Worm (Caenorhabditis elegans) whole organism, mixed stage, embryonic: ENCODE results near the gene rps-25.

Source experiments
- M03D4.4 ChIP-seq: sonication (generic microtip); optimal IDR thresholded peaks from 2 replicates; lab custom pipeline; 2017; ENCODE audit warnings: mild to moderate bottlenecking, missing genetic modification characterization, missing compliant biosample characterization
- bed-3 ChIP-seq: fragments of 200-800 bp; sonication (Bioruptor generic); optimal IDR thresholded peaks from 3 replicates; lab custom pipeline; 2018; ENCODE audit warnings: mild to moderate bottlenecking, missing genetic modification characterization, moderate library complexity, missing compliant biosample characterization
- blmp-1 ChIP-seq: fragments of 150-350 bp; optimal IDR thresholded peaks from 2 replicates; lab custom pipeline; 2014; ENCODE audit warnings: missing biosample characterization, missing genetic modification characterization
- ceh-39 ChIP-seq: fragments of 150-350 bp; optimal IDR thresholded peaks from 2 replicates; lab custom pipeline; 2014; ENCODE audit warnings: missing biosample characterization, missing genetic modification characterization
- ceh-43 ChIP-seq: fragments of 200-800 bp; sonication (Bioruptor generic); optimal IDR thresholded peaks from 2 replicates; lab custom pipeline; 2018; ENCODE audit warnings: mild to moderate bottlenecking, missing genetic modification characterization, moderate library complexity, missing compliant biosample characterization
- ceh-83 ChIP-seq: fragments of 200-800 bp; sonication (Bioruptor generic); optimal IDR thresholded peaks from 2 replicates; lab custom pipeline; 2018; ENCODE audit warnings: mild to moderate bottlenecking, missing genetic modification characterization, missing compliant biosample characterization
- ces-1 ChIP-seq: fragments of 150-350 bp; optimal IDR thresholded peaks from 2 replicates; lab custom pipeline; 2014; ENCODE audit warnings: missing biosample characterization, missing genetic modification reagents, missing genetic modification characterization
- cnd-1 ChIP-seq: fragments of 200-800 bp; sonication (Bioruptor generic); optimal IDR thresholded peaks from 2 replicates; lab custom pipeline; 2018; ENCODE audit warnings: mild to moderate bottlenecking, missing genetic modification characterization, missing compliant biosample characterization
- drap-1 ChIP-seq: fragments of 200-800 bp; sonication (Bioruptor generic); optimal IDR thresholded peaks from 3 replicates; lab custom pipeline; 2018; ENCODE audit warnings: mild to moderate bottlenecking, missing genetic modification characterization, missing compliant biosample characterization
- elt-1 ChIP-seq: sonication (generic microtip); optimal IDR thresholded peaks from 2 replicates; lab custom pipeline; 2017; ENCODE audit warnings: missing genetic modification characterization, mild to moderate bottlenecking, missing compliant biosample characterization, antibody characterized with exemption, moderate library complexity, borderline replicate concordance; ENCODE audit not compliant: insufficient read depth
- elt-3 ChIP-seq: fragments of 150-350 bp; optimal IDR thresholded peaks from 2 replicates; lab custom pipeline; 2014; ENCODE audit warnings: missing biosample characterization, missing genetic modification characterization
- flh-1 ChIP-seq: fragments of 200-800 bp; sonication (Bioruptor generic); optimal IDR thresholded peaks from 2 replicates; lab custom pipeline; 2018; ENCODE audit warnings: mild to moderate bottlenecking, missing genetic modification characterization, moderate library complexity, missing compliant biosample characterization
- ham-2 ChIP-seq: fragments of 200-800 bp; sonication (Bioruptor generic); optimal IDR thresholded peaks from 2 replicates; lab custom pipeline; 2018; ENCODE audit warnings: mild to moderate bottlenecking, missing genetic modification characterization, missing compliant biosample characterization
- hlh-1 ChIP-seq: fragments of 150-350 bp; optimal IDR thresholded peaks from 2 replicates; lab custom pipeline; 2014; ENCODE audit warnings: missing biosample characterization, missing genetic modification reagents, missing genetic modification characterization
- lin-13 ChIP-seq: fragments of 150-350 bp; optimal IDR thresholded peaks from 2 replicates; lab custom pipeline; 2014; ENCODE audit warnings: missing biosample characterization, missing genetic modification characterization
- lin-32 ChIP-seq: fragments of 200-800 bp; sonication (Bioruptor generic); optimal IDR thresholded peaks from 2 replicates; lab custom pipeline; 2018; ENCODE audit warnings: mild to moderate bottlenecking, missing genetic modification characterization, missing compliant biosample characterization
- lsy-2 ChIP-seq: fragments of 150-350 bp; optimal IDR thresholded peaks from 2 replicates; lab custom pipeline; 2014; ENCODE audit warnings: missing biosample characterization, missing genetic modification characterization
- mab-5 ChIP-seq: fragments of 150-350 bp; optimal IDR thresholded peaks from 2 replicates; lab custom pipeline; 2014; ENCODE audit warnings: missing biosample characterization, missing genetic modification characterization
- mep-1 ChIP-seq: fragments of 150-350 bp; optimal IDR thresholded peaks from 2 replicates; lab custom pipeline; 2017; ENCODE audit warnings: missing biosample characterization, missing genetic modification reagents, missing genetic modification characterization, inconsistent platforms
- nhr-12 ChIP-seq: fragments of 150-350 bp; optimal IDR thresholded peaks from 2 replicates; lab custom pipeline; 2014; ENCODE audit warnings: missing biosample characterization, missing genetic modification characterization
- nhr-2 ChIP-seq: fragments of 150-350 bp; optimal IDR thresholded peaks from 2 replicates; lab custom pipeline; 2014; ENCODE audit warnings: missing biosample characterization, missing genetic modification characterization
- nhr-237 ChIP-seq: fragments of 150-350 bp; optimal IDR thresholded peaks from 2 replicates; lab custom pipeline; 2014; ENCODE audit warnings: missing biosample characterization, missing genetic modification characterization
- nhr-28 ChIP-seq: fragments of 150-350 bp; optimal IDR thresholded peaks from 2 replicates; lab custom pipeline; 2014; ENCODE audit warnings: missing biosample characterization, missing genetic modification characterization
- nhr-76 ChIP-seq: sonication (generic microtip); optimal IDR thresholded peaks from 2 replicates; lab custom pipeline; 2017; ENCODE audit warnings: missing biosample characterization, missing genetic modification characterization
- pha-4 ChIP-seq: fragments of 150-350 bp; optimal IDR thresholded peaks from 2 replicates; lab custom pipeline; 2018; ENCODE audit warnings: missing biosample characterization, missing genetic modification reagents, missing genetic modification characterization
- snpc-4 ChIP-seq: fragments of 150-350 bp; optimal IDR thresholded peaks from 2 replicates; lab custom pipeline; 2014; ENCODE audit warnings: missing biosample characterization, missing genetic modification characterization
- tbx-8 ChIP-seq: fragments of 200-800 bp; sonication (Bioruptor generic); optimal IDR thresholded peaks from 2 replicates; lab custom pipeline; 2018; ENCODE audit warnings: mild to moderate bottlenecking, missing genetic modification characterization, moderate library complexity, missing compliant biosample characterization
- unc-120 ChIP-seq: sonication (generic microtip); optimal IDR thresholded peaks from 2 replicates; lab custom pipeline; 2017; ENCODE audit warnings: missing genetic modification characterization, missing compliant biosample characterization; ENCODE audit not compliant: poor library complexity, severe bottlenecking
- unc-39 ChIP-seq: fragments of 150-350 bp; optimal IDR thresholded peaks from 2 replicates; lab custom pipeline; 2014; ENCODE audit warnings: missing biosample characterization, missing genetic modification characterization
- unc-62 ChIP-seq: fragments of 150-350 bp; optimal IDR thresholded peaks from 2 replicates; lab custom pipeline; 2014; ENCODE audit warnings: missing biosample characterization, missing genetic modification reagents, missing genetic modification characterization

The rps-25 gene

ce11 chrIV:5962219-5962945 is 15.0 kb upstream of the rps-25 start, which contains the start of gene K02B2.6:
K02B2.6 (minus strand) TSS chrIV:5962269.
- TF ChIP-seq blmp-1 (tag; lab: Kevin White, UChicago) (no peak), ceh-43 (no peak), pha-4 (tag; lab: Kevin White, UChicago) (no peak), lin-13 (no peak), ceh-39 (tag; lab: Kevin White, UChicago) (no peak), nhr-237 (tag; lab: Kevin White, UChicago) (no peak), ham-2 (GFP tag; lab: Kevin White, UChicago) (no peak), snpc-4 (tag; lab: Kevin White, UChicago) (no peak), M03D4.4 (no peak), nhr-28 (tag; lab: Kevin White, UChicago) (no peak), unc-62 (GFP tag; lab: Kevin White, UChicago) (no peak), drap-1 (GFP tag; lab: Kevin White, UChicago) (no peak), mep-1 (no peak), lin-32 (GFP tag; lab: Kevin White, UChicago) (no peak), unc-39 (tag; lab: Kevin White, UChicago) (no peak), ces-1 (GFP tag; lab: Kevin White, UChicago) (no peak), bed-3 (GFP tag; lab: Kevin White, UChicago) (no peak), flh-1 (GFP tag; lab: Kevin White, UChicago) (no peak), ceh-83 (no peak), unc-120 (no peak)

- peak; percentile 82 for TF ChIP-seq ces-1 (GFP tag; lab: Kevin White, UChicago)
- TF ChIP-seq unc-39 (tag; lab: Kevin White, UChicago), result no peak
- no peak for TF ChIP-seq elt-3
- no peak for TF ChIP-seq ham-2 (GFP tag; lab: Kevin White, UChicago)
These were observed 12.5 kb upstream of the rps-25 start for ce11 chrIV:5959951-5960350.

ce11 chrIV:5954743-5955142 is 7.3 kb upstream of the rps-25 start:
- TF ChIP-seq cnd-1 (peak; percentile 17), nhr-2 (tag; lab: Kevin White, UChicago) (no peak), ces-1 (GFP tag; lab: Kevin White, UChicago) (peak; percentile 79), nhr-76 (tag; lab: Kevin White, UChicago) (no peak)

- TF ChIP-seq flh-1 (GFP tag; lab: Kevin White, UChicago) (no peak), unc-120 (no peak), ces-1 (GFP tag; lab: Kevin White, UChicago) (peak; percentile 99), lsy-2 (tag; lab: Kevin White, UChicago) (peak; percentile 7), tbx-8 (GFP tag; lab: Kevin White, UChicago) (no peak)
These were observed 5.6 kb upstream of the rps-25 start for ce11 chrIV:5952966-5953365.

ce11 chrIV:5949964-5950363 is 2.6 kb upstream of the rps-25 start:
- TF ChIP-seq ceh-39 (tag; lab: Kevin White, UChicago), result no peak
- no peak for TF ChIP-seq elt-1 (tag; lab: Kevin White, UChicago)
- TF ChIP-seq hlh-1 (tag; lab: Kevin White, UChicago), result no peak
- TF ChIP-seq nhr-12, result no peak
- TF ChIP-seq unc-120, result no peak
- no peak for TF ChIP-seq mab-5 (tag; lab: Kevin White, UChicago)
- no peak for TF ChIP-seq ceh-43
- no peak for TF ChIP-seq ham-2 (GFP tag; lab: Kevin White, UChicago)

- TF ChIP-seq ces-1 (GFP tag; lab: Kevin White, UChicago), result no peak
- TF ChIP-seq nhr-28 (tag; lab: Kevin White, UChicago), result no peak
- TF ChIP-seq lsy-2 (tag; lab: Kevin White, UChicago), result no peak
- TF ChIP-seq cnd-1, result no peak
- no peak for TF ChIP-seq drap-1 (GFP tag; lab: Kevin White, UChicago)
- TF ChIP-seq mep-1, result no peak
These were observed 1.3 kb upstream of the rps-25 start for ce11 chrIV:5948712-5949111.
